Worm (Caenorhabditis elegans) whole organism, late embryonic: ENCODE measurements around the gene F58E6.4.

ENCODE experiments used
- C08G9.2 ChIP-seq: sonication (generic microtip); optimal IDR thresholded peaks from 2 replicates; lab custom pipeline; 2016; ENCODE audit warnings: mild to moderate bottlenecking, missing genetic modification characterization, moderate library complexity, missing compliant biosample characterization
- C38D4.7 ChIP-seq: fragments of 200-800 bp; sonication (Bioruptor generic); optimal IDR thresholded peaks from 2 replicates; lab custom pipeline; 2018; ENCODE audit warnings: mild to moderate bottlenecking, missing genetic modification characterization, moderate library complexity, missing compliant biosample characterization
- F13H6.1 ChIP-seq: sonication (generic microtip); optimal IDR thresholded peaks from 2 replicates; lab custom pipeline; 2016; ENCODE audit warnings: missing genetic modification characterization, missing compliant biosample characterization
- K09A11.1 ChIP-seq: sonication (generic microtip); optimal IDR thresholded peaks from 2 replicates; lab custom pipeline; 2017; ENCODE audit warnings: antibody characterized with exemption, mild to moderate bottlenecking, missing genetic modification characterization, missing compliant biosample characterization; ENCODE audit not compliant: insufficient read depth
- T23F11.4 ChIP-seq: fragments of 200-800 bp; sonication (Bioruptor generic); optimal IDR thresholded peaks from 2 replicates; lab custom pipeline; 2018; ENCODE audit warnings: mild to moderate bottlenecking, missing genetic modification characterization, missing compliant biosample characterization
- ahr-1 ChIP-seq: sonication (generic microtip); optimal IDR thresholded peaks from 2 replicates; lab custom pipeline; 2016; ENCODE audit warnings: missing genetic modification characterization, missing compliant biosample characterization
- ceh-14 ChIP-seq: sonication (generic microtip); optimal IDR thresholded peaks from 2 replicates; lab custom pipeline; 2016; ENCODE audit warnings: missing genotype, missing genetic modification characterization, missing compliant biosample characterization
- ceh-18 ChIP-seq: sonication (generic microtip); optimal IDR thresholded peaks from 2 replicates; lab custom pipeline; 2016; ENCODE audit warnings: missing genetic modification characterization, missing compliant biosample characterization
- ceh-19 ChIP-seq: fragments of 200-800 bp; sonication (Bioruptor generic); optimal IDR thresholded peaks from 2 replicates; lab custom pipeline; 2018; ENCODE audit warnings: mild to moderate bottlenecking, missing genetic modification characterization, missing compliant biosample characterization
- ceh-22 ChIP-seq: sonication (generic microtip); optimal IDR thresholded peaks from 2 replicates; lab custom pipeline; 2017; ENCODE audit warnings: missing biosample characterization, missing genetic modification characterization
- ceh-24 ChIP-seq: sonication (generic microtip); optimal IDR thresholded peaks from 2 replicates; lab custom pipeline; 2016; ENCODE audit warnings: mild to moderate bottlenecking, missing genetic modification characterization, missing compliant biosample characterization
- ceh-30 ChIP-seq: fragments of 150-350 bp; optimal IDR thresholded peaks from 2 replicates; lab custom pipeline; 2014; ENCODE audit warnings: missing biosample characterization, missing genetic modification characterization
- ceh-31 ChIP-seq: sonication (generic microtip); optimal IDR thresholded peaks from 2 replicates; lab custom pipeline; 2016; ENCODE audit warnings: missing genetic modification characterization, missing compliant biosample characterization
- ceh-34 ChIP-seq: sonication (generic microtip); optimal IDR thresholded peaks from 2 replicates; lab custom pipeline; 2016; ENCODE audit warnings: mild to moderate bottlenecking, missing genetic modification characterization, missing compliant biosample characterization
- ceh-45 ChIP-seq: fragments of 200-800 bp; sonication (Bioruptor generic); IDR thresholded peaks from 2 replicates; pipeline ENCODE4 v1.3.6; 2022; ENCODE audit warnings: missing genetic modification reagents, missing genetic modification characterization, missing compliant biosample characterization
- ceh-48 ChIP-seq: sonication (generic microtip); optimal IDR thresholded peaks from 2 replicates; lab custom pipeline; 2016; ENCODE audit warnings: missing genetic modification characterization, inconsistent platforms, missing compliant biosample characterization
- ceh-9 ChIP-seq: sonication (generic microtip); optimal IDR thresholded peaks from 2 replicates; lab custom pipeline; 2016; ENCODE audit warnings: mild to moderate bottlenecking, missing genetic modification characterization, inconsistent platforms, missing compliant biosample characterization
- dmd-4 ChIP-seq: sonication (generic microtip); optimal IDR thresholded peaks from 2 replicates; lab custom pipeline; 2016; ENCODE audit warnings: borderline replicate concordance, missing genetic modification characterization, missing compliant biosample characterization
- dve-1 ChIP-seq: sonication (generic microtip); optimal IDR thresholded peaks from 2 replicates; lab custom pipeline; 2017; ENCODE audit warnings: antibody characterized with exemption, mild to moderate bottlenecking, missing genetic modification characterization, missing compliant biosample characterization
- elt-4 ChIP-seq: sonication (generic microtip); optimal IDR thresholded peaks from 2 replicates; lab custom pipeline; 2016; ENCODE audit warnings: missing genetic modification characterization, missing compliant biosample characterization
- ets-4 ChIP-seq: sonication (generic microtip); optimal IDR thresholded peaks from 2 replicates; lab custom pipeline; 2016; ENCODE audit warnings: missing genetic modification characterization, missing compliant biosample characterization
- fax-1 ChIP-seq: sonication (generic microtip); optimal IDR thresholded peaks from 2 replicates; lab custom pipeline; 2016; ENCODE audit warnings: missing genotype, missing genetic modification characterization, missing compliant biosample characterization
- fkh-6 ChIP-seq: sonication (generic microtip); optimal IDR thresholded peaks from 2 replicates; lab custom pipeline; 2016; ENCODE audit warnings: missing genetic modification characterization, missing compliant biosample characterization
- gmeb-2 ChIP-seq: sonication (generic microtip); optimal IDR thresholded peaks from 2 replicates; lab custom pipeline; 2016; ENCODE audit warnings: missing genetic modification characterization, inconsistent platforms, missing compliant biosample characterization
- hlh-13 ChIP-seq: fragments of 200-800 bp; sonication (Bioruptor generic); optimal IDR thresholded peaks from 2 replicates; lab custom pipeline; 2018; ENCODE audit warnings: mild to moderate bottlenecking, missing genetic modification characterization, missing compliant biosample characterization
- hlh-30 ChIP-seq: sonication (generic microtip); optimal IDR thresholded peaks from 2 replicates; lab custom pipeline; 2017; ENCODE audit warnings: antibody characterized with exemption, missing genetic modification characterization, missing compliant biosample characterization; ENCODE audit not compliant: insufficient read depth
- hlh-6 ChIP-seq: sonication (generic microtip); optimal IDR thresholded peaks from 2 replicates; lab custom pipeline; 2016; ENCODE audit warnings: missing genotype, missing genetic modification characterization, missing compliant biosample characterization
- lin-11 ChIP-seq: fragments of 200-800 bp; sonication (Bioruptor generic); optimal IDR thresholded peaks from 2 replicates; lab custom pipeline; 2018; ENCODE audit warnings: mild to moderate bottlenecking, missing genetic modification characterization, missing compliant biosample characterization
- madf-2 ChIP-seq: sonication (generic microtip); optimal IDR thresholded peaks from 2 replicates; lab custom pipeline; 2017; ENCODE audit warnings: missing genetic modification characterization, missing compliant biosample characterization
- mec-3 ChIP-seq: sonication (generic microtip); optimal IDR thresholded peaks from 2 replicates; lab custom pipeline; 2016; ENCODE audit warnings: borderline replicate concordance, missing genetic modification characterization, missing compliant biosample characterization
- nfya-1 ChIP-seq: sonication (generic microtip); optimal IDR thresholded peaks from 2 replicates; lab custom pipeline; 2017; ENCODE audit warnings: missing genetic modification characterization, mild to moderate bottlenecking, missing compliant biosample characterization, antibody characterized with exemption, moderate library complexity
- nhr-11 ChIP-seq: fragments of 150-350 bp; optimal IDR thresholded peaks from 2 replicates; lab custom pipeline; 2014; ENCODE audit warnings: missing biosample characterization, missing genetic modification characterization
- nhr-232 ChIP-seq: sonication (generic microtip); optimal IDR thresholded peaks from 2 replicates; lab custom pipeline; 2016; ENCODE audit warnings: missing genetic modification characterization, missing compliant biosample characterization
- npax-4 ChIP-seq: sonication (generic microtip); optimal IDR thresholded peaks from 2 replicates; lab custom pipeline; 2016; ENCODE audit warnings: missing genetic modification characterization, missing compliant biosample characterization
- odd-2 ChIP-seq: sonication (generic microtip); optimal IDR thresholded peaks from 2 replicates; lab custom pipeline; 2017; ENCODE audit warnings: antibody characterized with exemption, mild to moderate bottlenecking, missing genetic modification characterization, missing compliant biosample characterization
- pag-3 ChIP-seq: sonication (generic microtip); optimal IDR thresholded peaks from 2 replicates; lab custom pipeline; 2016; ENCODE audit warnings: missing compliant biosample characterization, missing genetic modification characterization, borderline replicate concordance
- pat-9 ChIP-seq: fragments of 200-800 bp; sonication (Bioruptor generic); optimal IDR thresholded peaks from 2 replicates; lab custom pipeline; 2018; ENCODE audit warnings: mild to moderate bottlenecking, missing genetic modification characterization, moderate library complexity, missing compliant biosample characterization
- pax-1 ChIP-seq: fragments of 150-350 bp; optimal IDR thresholded peaks from 2 replicates; lab custom pipeline; 2014; ENCODE audit warnings: missing biosample characterization, missing genetic modification characterization
- pqm-1 ChIP-seq: sonication (generic microtip); optimal IDR thresholded peaks from 2 replicates; lab custom pipeline; 2016; ENCODE audit warnings: missing genetic modification characterization, missing compliant biosample characterization
- pros-1 ChIP-seq: fragments of 150-350 bp; optimal IDR thresholded peaks from 2 replicates; lab custom pipeline; 2014; ENCODE audit warnings: missing biosample characterization, missing genetic modification reagents, missing genetic modification characterization
- rnt-1 ChIP-seq: sonication (generic microtip); optimal IDR thresholded peaks from 2 replicates; lab custom pipeline; 2016; ENCODE audit warnings: missing genetic modification characterization, missing compliant biosample characterization
- sdc-2 ChIP-seq: sonication (generic microtip); optimal IDR thresholded peaks from 2 replicates; lab custom pipeline; 2016; ENCODE audit warnings: missing genotype, missing genetic modification characterization, missing compliant biosample characterization
- sox-2 ChIP-seq: fragments of 200-800 bp; sonication (Bioruptor generic); IDR thresholded peaks from 2 replicates; pipeline ENCODE4 v1.3.6; 2022; ENCODE audit warnings: missing genetic modification reagents, missing genetic modification characterization, missing compliant biosample characterization
- sox-4 ChIP-seq: sonication (generic microtip); optimal IDR thresholded peaks from 2 replicates; lab custom pipeline; 2017; ENCODE audit warnings: mild to moderate bottlenecking, missing genetic modification characterization, inconsistent platforms, missing compliant biosample characterization
- syd-9 ChIP-seq: sonication (generic microtip); optimal IDR thresholded peaks from 2 replicates; lab custom pipeline; 2016; ENCODE audit warnings: mild to moderate bottlenecking, missing genetic modification characterization, moderate library complexity, missing compliant biosample characterization
- tbx-2 ChIP-seq: sonication (generic microtip); optimal IDR thresholded peaks from 2 replicates; lab custom pipeline; 2016; ENCODE audit warnings: missing genetic modification characterization, missing compliant biosample characterization
- tbx-7 ChIP-seq: sonication (generic microtip); optimal IDR thresholded peaks from 2 replicates; lab custom pipeline; 2016; ENCODE audit warnings: missing genotype, missing genetic modification characterization, missing compliant biosample characterization
- unc-42 ChIP-seq: sonication (generic microtip); optimal IDR thresholded peaks from 2 replicates; lab custom pipeline; 2016; ENCODE audit warnings: missing genotype, missing genetic modification characterization, missing compliant biosample characterization
- unc-55 ChIP-seq: sonication (generic microtip); optimal IDR thresholded peaks from 2 replicates; lab custom pipeline; 2017; ENCODE audit warnings: missing biosample characterization, missing genetic modification reagents, missing genetic modification characterization
- unc-86 ChIP-seq: sonication (generic microtip); optimal IDR thresholded peaks from 2 replicates; lab custom pipeline; 2016; ENCODE audit warnings: missing genetic modification characterization, missing compliant biosample characterization

The F58E6.4 gene

ce11 chrV:9730743-9731706 is 19.2 kb downstream of the F58E6.4 start:
- TF ChIP-seq ceh-48 (tag; lab: Kevin White, UChicago): peak; percentile 12
- peak; percentile 79 for TF ChIP-seq pqm-1 (tag; lab: Kevin White, UChicago)
- TF ChIP-seq nfya-1 (tag; lab: Kevin White, UChicago): peak; percentile 100
- peak; percentile 96 for TF ChIP-seq unc-55 (GFP tag; lab: Kevin White, UChicago)
- peak; percentile 95 for TF ChIP-seq ceh-34 (tag; lab: Kevin White, UChicago)
- TF ChIP-seq pros-1 (tag; lab: Kevin White, UChicago): peak; percentile 95
- peak; percentile 83 for TF ChIP-seq ets-4
- TF ChIP-seq lin-11: no peak
- TF ChIP-seq pax-1 (tag; lab: Kevin White, UChicago): no peak
- TF ChIP-seq sox-4 (tag; lab: Kevin White, UChicago): peak; percentile 52
- no peak for TF ChIP-seq ceh-24 (tag; lab: Kevin White, UChicago)
- TF ChIP-seq odd-2 (tag; lab: Kevin White, UChicago): no peak
- TF ChIP-seq dmd-4 (tag; lab: Kevin White, UChicago): peak; percentile 72
- peak; percentile 42 for TF ChIP-seq unc-86 (tag; lab: Kevin White, UChicago)
- peak; percentile 55 for TF ChIP-seq pag-3
- TF ChIP-seq ceh-45 (GFP tag; lab: Robert Waterston, UW): no peak
- TF ChIP-seq mec-3: peak; percentile 38
- TF ChIP-seq C08G9.2 (tag; lab: Kevin White, UChicago): peak; percentile 74
- TF ChIP-seq ceh-18 (tag; lab: Kevin White, UChicago): peak; percentile 96
- TF ChIP-seq sox-2 (GFP tag; lab: Robert Waterston, UW): peak; percentile 58
- no peak for TF ChIP-seq gmeb-2
- TF ChIP-seq rnt-1 (tag; lab: Kevin White, UChicago): peak; percentile 94
- TF ChIP-seq madf-2 (tag; lab: Kevin White, UChicago): peak; percentile 73
- TF ChIP-seq dve-1 (tag; lab: Kevin White, UChicago): peak; percentile 64
- TF ChIP-seq nhr-11: no peak
- TF ChIP-seq T23F11.4 (GFP tag; lab: Kevin White, UChicago): peak; percentile 5
- peak; percentile 98 for TF ChIP-seq ceh-31 (tag; lab: Kevin White, UChicago)
- TF ChIP-seq hlh-6 (tag; lab: Kevin White, UChicago): peak; percentile 60
- TF ChIP-seq syd-9: peak; percentile 76
- TF ChIP-seq fkh-6 (tag; lab: Kevin White, UChicago): no peak
- TF ChIP-seq hlh-13 (GFP tag; lab: Kevin White, UChicago): no peak
- TF ChIP-seq pat-9 (tag; lab: Kevin White, UChicago): peak; percentile 61
- peak; percentile 15 for TF ChIP-seq K09A11.1 (tag; lab: Kevin White, UChicago)
- peak; percentile 94 for TF ChIP-seq F13H6.1 (tag; lab: Kevin White, UChicago)
- peak; percentile 33 for TF ChIP-seq fax-1 (tag; lab: Kevin White, UChicago)
- TF ChIP-seq elt-4 (tag; lab: Kevin White, UChicago): no peak
- peak; percentile 67 for TF ChIP-seq sdc-2
- TF ChIP-seq tbx-2: peak; percentile 95
- peak; percentile 83 for TF ChIP-seq ceh-19 (GFP tag; lab: Kevin White, UChicago)
- no peak for TF ChIP-seq ceh-30 (tag; lab: Kevin White, UChicago)
- TF ChIP-seq nhr-232 (tag; lab: Kevin White, UChicago): peak; percentile 33
- TF ChIP-seq hlh-30 (tag; lab: Kevin White, UChicago): peak; percentile 91
- no peak for TF ChIP-seq ceh-9 (tag; lab: Kevin White, UChicago)
- TF ChIP-seq unc-42 (tag; lab: Kevin White, UChicago): peak; percentile 69
- peak; percentile 70 for TF ChIP-seq ahr-1 (tag; lab: Kevin White, UChicago)
- TF ChIP-seq ceh-14 (tag; lab: Kevin White, UChicago): peak; percentile 59
- TF ChIP-seq npax-4 (tag; lab: Kevin White, UChicago): peak; percentile 3
- no peak for TF ChIP-seq C38D4.7 (GFP tag; lab: Kevin White, UChicago)
- TF ChIP-seq ceh-22: peak; percentile 75
- peak; percentile 38 for TF ChIP-seq tbx-7 (tag; lab: Kevin White, UChicago)
